Worm (Caenorhabditis elegans) whole organism, L1 larva: ENCODE data around the gene hcp-3.

ENCODE experiments used
- C04F5.9 ChIP-seq: sonication (generic microtip); optimal IDR thresholded peaks from 2 replicates; lab custom pipeline; 2016; ENCODE audit warnings: missing genetic modification characterization, missing compliant biosample characterization
- C34B4.2 ChIP-seq: sonication (generic microtip); optimal IDR thresholded peaks from 2 replicates; lab custom pipeline; 2017; ENCODE audit warnings: mild to moderate bottlenecking, missing genetic modification characterization, missing compliant biosample characterization
- F16B12.6 ChIP-seq: fragments of 150-350 bp; optimal IDR thresholded peaks from 2 replicates; lab custom pipeline; 2014; ENCODE audit warnings: missing biosample characterization, missing genetic modification characterization
- aha-1 ChIP-seq: fragments of 150-350 bp; optimal IDR thresholded peaks from 2 replicates; lab custom pipeline; 2014; ENCODE audit warnings: missing biosample characterization, missing genetic modification characterization
- alr-1 ChIP-seq: fragments of 200-800 bp; sonication (Bioruptor generic); optimal IDR thresholded peaks from 2 replicates; lab custom pipeline; 2018; ENCODE audit warnings: borderline replicate concordance, mild to moderate bottlenecking, missing genetic modification characterization, missing compliant biosample characterization
- aly-2 ChIP-seq: fragments of 150-350 bp; optimal IDR thresholded peaks from 2 replicates; lab custom pipeline; 2014; ENCODE audit warnings: missing biosample characterization, missing genetic modification characterization
- blmp-1 ChIP-seq: fragments of 150-350 bp; optimal IDR thresholded peaks from 2 replicates; lab custom pipeline; 2014; ENCODE audit warnings: missing biosample characterization, missing genetic modification characterization
- ceh-8 ChIP-seq: fragments of 200-800 bp; sonication (Bioruptor generic); optimal IDR thresholded peaks from 2 replicates; lab custom pipeline; 2018; ENCODE audit warnings: mild to moderate bottlenecking, missing genetic modification characterization, moderate library complexity, missing compliant biosample characterization
- ceh-82 ChIP-seq, 3 experiments: fragments of 150-350 bp in 1 of 3; sonication (generic microtip) in 2 of 3; optimal IDR thresholded peaks; 2 replicates each; lab custom pipeline; 2014 to 2017; ENCODE audit warnings: missing biosample characterization in 3 of 3, missing genetic modification characterization in 3 of 3
- ceh-90 ChIP-seq: sonication (generic microtip); optimal IDR thresholded peaks from 2 replicates; lab custom pipeline; 2016; ENCODE audit warnings: missing genetic modification characterization, missing compliant biosample characterization
- ces-1 ChIP-seq: fragments of 150-350 bp; optimal IDR thresholded peaks from 2 replicates; lab custom pipeline; 2014; ENCODE audit warnings: missing biosample characterization, missing genetic modification reagents, missing genetic modification characterization
- dsc-1 ChIP-seq: sonication (generic microtip); optimal IDR thresholded peaks from 2 replicates; lab custom pipeline; 2016; ENCODE audit warnings: mild to moderate bottlenecking, missing genetic modification characterization, missing compliant biosample characterization
- efl-3 ChIP-seq: fragments of 200-800 bp; sonication (Bioruptor generic); optimal IDR thresholded peaks from 2 replicates; lab custom pipeline; 2018; ENCODE audit warnings: mild to moderate bottlenecking, missing genetic modification characterization, missing compliant biosample characterization
- egl-13 ChIP-seq: sonication (generic microtip); optimal IDR thresholded peaks from 2 replicates; lab custom pipeline; 2016; ENCODE audit warnings: missing genotype, missing genetic modification reagents, missing genetic modification characterization, missing compliant biosample characterization
- elt-3 ChIP-seq, 6 experiments: fragments of 150-350 bp in 1 of 6; sonication (generic microtip); optimal IDR thresholded peaks; 2 replicates each; lab custom pipeline; 2017 to 2018; ENCODE audit warnings: missing biosample characterization in 6 of 6, missing genetic modification characterization in 6 of 6, inconsistent platforms in 1 of 6
- ets-5 ChIP-seq: fragments of 200-800 bp; sonication (Bioruptor generic); IDR thresholded peaks from 2 replicates; pipeline ENCODE4 v1.3.6; 2022; ENCODE audit warnings: missing genetic modification characterization, missing compliant biosample characterization
- fkh-10 ChIP-seq: sonication (generic microtip); optimal IDR thresholded peaks from 2 replicates; lab custom pipeline; 2017; ENCODE audit warnings: missing biosample characterization, missing genetic modification reagents, missing genetic modification characterization
- fkh-8 ChIP-seq: sonication (generic microtip); optimal IDR thresholded peaks from 2 replicates; lab custom pipeline; 2016; ENCODE audit warnings: mild to moderate bottlenecking, missing genetic modification characterization, missing compliant biosample characterization
- fos-1 ChIP-seq: fragments of 150-350 bp; optimal IDR thresholded peaks from 2 replicates; lab custom pipeline; 2014; ENCODE audit warnings: missing biosample characterization, missing genetic modification characterization
- hlh-17 ChIP-seq: fragments of 200-800 bp; sonication (Bioruptor generic); optimal IDR thresholded peaks from 2 replicates; lab custom pipeline; 2018; ENCODE audit warnings: missing genetic modification characterization, mild to moderate bottlenecking, missing compliant biosample characterization, moderate library complexity, borderline replicate concordance
- hpl-2 ChIP-seq: fragments of 150-350 bp; optimal IDR thresholded peaks from 2 replicates; lab custom pipeline; 2014; ENCODE audit warnings: missing biosample characterization, missing genetic modification reagents, missing genetic modification characterization
- irx-1 ChIP-seq: sonication (generic microtip); optimal IDR thresholded peaks from 2 replicates; lab custom pipeline; 2016; ENCODE audit warnings: missing genetic modification characterization, missing compliant biosample characterization
- jun-1 ChIP-seq: fragments of 150-350 bp; optimal IDR thresholded peaks from 2 replicates; lab custom pipeline; 2014; ENCODE audit warnings: missing biosample characterization, missing genetic modification reagents, missing genetic modification characterization
- lin-13 ChIP-seq: fragments of 150-350 bp; optimal IDR thresholded peaks from 2 replicates; lab custom pipeline; 2014; ENCODE audit warnings: missing biosample characterization, missing genetic modification reagents, missing genetic modification characterization
- lin-14 ChIP-seq: fragments of 200-800 bp; sonication (Bioruptor generic); optimal IDR thresholded peaks from 2 replicates; lab custom pipeline; 2018; ENCODE audit warnings: mild to moderate bottlenecking, missing genetic modification characterization, moderate library complexity, missing compliant biosample characterization
- lin-15B ChIP-seq: fragments of 150-350 bp; sonication (generic microtip); optimal IDR thresholded peaks from 3 replicates; lab custom pipeline; 2014; ENCODE audit warnings: missing biosample characterization, missing genetic modification characterization
- lir-3 ChIP-seq: sonication (generic microtip); optimal IDR thresholded peaks from 2 replicates; lab custom pipeline; 2016; ENCODE audit warnings: mild to moderate bottlenecking, missing genetic modification characterization, moderate library complexity, missing compliant biosample characterization; ENCODE audit not compliant: poor library complexity
- lsy-2 ChIP-seq, 2 experiments: fragments of 150-350 bp; optimal IDR thresholded peaks; 2 replicates each; lab custom pipeline; 2014; ENCODE audit warnings: missing biosample characterization in 2 of 2, missing genetic modification characterization in 2 of 2
- mdl-1 ChIP-seq, 2 experiments: fragments of 150-350 bp; optimal IDR thresholded peaks; 2 replicates each; lab custom pipeline; 2014 to 2017; ENCODE audit warnings: missing biosample characterization in 2 of 2, missing genetic modification characterization in 2 of 2, inconsistent platforms in 1 of 2
- mef-2 ChIP-seq: fragments of 150-350 bp; optimal IDR thresholded peaks from 2 replicates; lab custom pipeline; 2014; ENCODE audit warnings: missing biosample characterization, missing genetic modification characterization
- nhr-12 ChIP-seq: sonication (generic microtip); optimal IDR thresholded peaks from 2 replicates; lab custom pipeline; 2017; ENCODE audit warnings: missing biosample characterization, missing genetic modification characterization
- nhr-19 ChIP-seq: fragments of 200-800 bp; sonication (Bioruptor generic); conservative IDR thresholded peaks from 2 replicates; pipeline ENCODE4 v1.3.6; 2022; ENCODE audit warnings: missing genetic modification characterization, missing compliant biosample characterization
- nhr-20 ChIP-seq: sonication (generic microtip); optimal IDR thresholded peaks from 2 replicates; lab custom pipeline; 2016; ENCODE audit warnings: mild to moderate bottlenecking, missing genetic modification characterization, missing compliant biosample characterization
- nhr-237 ChIP-seq: fragments of 150-350 bp; optimal IDR thresholded peaks from 2 replicates; lab custom pipeline; 2014; ENCODE audit warnings: missing biosample characterization, missing genetic modification characterization
- nhr-28 ChIP-seq: fragments of 150-350 bp; optimal IDR thresholded peaks from 2 replicates; lab custom pipeline; 2014; ENCODE audit warnings: missing biosample characterization, missing genetic modification characterization
- nhr-71 ChIP-seq: sonication (generic microtip); optimal IDR thresholded peaks from 2 replicates; lab custom pipeline; 2016; ENCODE audit warnings: mild to moderate bottlenecking, missing genetic modification characterization, moderate library complexity, missing compliant biosample characterization
- nhr-84 ChIP-seq: sonication (generic microtip); optimal IDR thresholded peaks from 2 replicates; lab custom pipeline; 2017; ENCODE audit warnings: missing biosample characterization, missing genetic modification characterization
- nhr-90 ChIP-seq: sonication (generic microtip); optimal IDR thresholded peaks from 2 replicates; lab custom pipeline; 2016; ENCODE audit warnings: mild to moderate bottlenecking, missing genetic modification characterization, missing compliant biosample characterization; ENCODE audit not compliant: poor library complexity
- pax-3 ChIP-seq: fragments of 200-800 bp; sonication (Bioruptor generic); optimal IDR thresholded peaks from 2 replicates; lab custom pipeline; 2018; ENCODE audit warnings: mild to moderate bottlenecking, missing genetic modification characterization, moderate library complexity, missing compliant biosample characterization
- rnt-1 ChIP-seq: sonication (generic microtip); optimal IDR thresholded peaks from 2 replicates; lab custom pipeline; 2016; ENCODE audit warnings: mild to moderate bottlenecking, missing genetic modification characterization, moderate library complexity, missing compliant biosample characterization
- snu-23 ChIP-seq: sonication (generic microtip); optimal IDR thresholded peaks from 2 replicates; lab custom pipeline; 2016; ENCODE audit warnings: missing genetic modification characterization, missing compliant biosample characterization
- sptf-1 ChIP-seq: fragments of 150-350 bp; optimal IDR thresholded peaks from 2 replicates; lab custom pipeline; 2014; ENCODE audit warnings: missing biosample characterization, missing genetic modification characterization
- sup-37 ChIP-seq: fragments of 200-800 bp; sonication (Bioruptor generic); optimal IDR thresholded peaks from 2 replicates; lab custom pipeline; 2018; ENCODE audit warnings: mild to moderate bottlenecking, missing genetic modification characterization, missing compliant biosample characterization
- swsn-7 ChIP-seq: sonication (generic microtip); optimal IDR thresholded peaks from 2 replicates; lab custom pipeline; 2016; ENCODE audit warnings: missing genetic modification characterization, missing compliant biosample characterization
- tlp-1 ChIP-seq: fragments of 150-350 bp; optimal IDR thresholded peaks from 2 replicates; lab custom pipeline; 2014; ENCODE audit warnings: missing biosample characterization, missing genetic modification characterization
- unc-130 ChIP-seq: fragments of 150-350 bp; optimal IDR thresholded peaks from 2 replicates; lab custom pipeline; 2017; ENCODE audit warnings: missing biosample characterization, missing genetic modification characterization, inconsistent platforms
- unc-30 ChIP-seq: sonication (generic microtip); optimal IDR thresholded peaks from 2 replicates; lab custom pipeline; 2017; ENCODE audit warnings: missing biosample characterization, missing genetic modification characterization
- unc-62 ChIP-seq: fragments of 150-350 bp; optimal IDR thresholded peaks from 2 replicates; lab custom pipeline; 2014; ENCODE audit warnings: missing biosample characterization, missing genetic modification reagents, missing genetic modification characterization
- unc-98 ChIP-seq: fragments of 200-800 bp; sonication (Bioruptor generic); IDR thresholded peaks from 2 replicates; pipeline ENCODE4 v1.3.6; 2022; ENCODE audit warnings: missing genetic modification characterization, missing compliant biosample characterization
- zip-4 ChIP-seq: fragments of 200-800 bp; sonication (Bioruptor generic); optimal IDR thresholded peaks from 2 replicates; lab custom pipeline; 2018; ENCODE audit warnings: mild to moderate bottlenecking, missing genetic modification characterization, moderate library complexity, missing compliant biosample characterization

The hcp-3 gene

DNA sequence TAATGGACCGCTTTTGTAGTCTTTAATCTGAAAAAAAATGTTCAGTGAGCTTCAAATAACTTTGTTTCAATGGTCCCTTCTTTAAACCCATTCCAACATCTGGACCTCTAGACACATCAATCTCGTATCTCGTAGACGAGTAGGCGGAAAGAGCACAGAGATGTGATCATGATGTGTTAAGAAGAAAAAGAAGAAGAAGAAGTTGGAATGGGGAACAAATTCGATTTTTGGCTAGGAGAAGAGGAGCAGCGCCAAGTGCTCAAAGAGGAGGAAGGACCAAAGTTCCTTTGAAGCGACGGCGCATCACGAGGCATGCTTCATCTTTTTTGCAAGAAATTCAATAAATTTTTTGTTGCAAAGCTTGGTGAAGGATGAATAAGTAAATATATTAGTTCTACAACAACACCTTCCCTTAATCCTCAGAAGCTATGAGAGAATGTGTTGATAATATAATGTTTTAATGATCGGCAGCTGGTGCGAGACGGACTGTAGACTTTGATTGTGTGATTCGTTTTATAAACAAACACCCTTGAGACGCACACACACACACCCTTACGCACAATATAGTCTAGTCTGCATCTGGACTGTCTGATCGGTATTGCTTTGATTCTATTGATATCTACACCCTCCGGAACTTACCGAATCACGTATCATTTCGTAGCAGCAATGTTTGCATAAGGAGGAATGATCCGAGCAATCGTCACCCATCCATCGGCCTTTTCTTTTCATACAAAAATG, 48.4 kb upstream of the hcp-3 start:
- no peak for TF ChIP-seq fos-1 (tag; lab: Kevin White, UChicago)
- TF ChIP-seq lir-3 (tag; lab: Kevin White, UChicago), result no peak
- TF ChIP-seq pax-3, result no peak
- TF ChIP-seq F16B12.6 (tag; lab: Kevin White, UChicago), result no peak
- peak; percentile 49 for TF ChIP-seq nhr-20
- TF ChIP-seq zip-4, result no peak
- TF ChIP-seq nhr-71, result peak; percentile 68
- no peak for TF ChIP-seq lin-13 (GFP tag; lab: Kevin White, UChicago)
- TF ChIP-seq nhr-19 (GFP tag; lab: Robert Waterston, UW), result peak; percentile 48; the same call in 1 of the 2 replicates
- peak; percentile 93 for TF ChIP-seq fkh-10 (GFP tag; lab: Kevin White, UChicago)
- TF ChIP-seq snu-23 (GFP tag; lab: Kevin White, UChicago), result no peak
- TF ChIP-seq lsy-2 (tag; optimal IDR thresholded peaks at IDR 0.05; lab: Kevin White, UChicago), result no peak
- no peak for TF ChIP-seq unc-62 (GFP tag; lab: Kevin White, UChicago)
- TF ChIP-seq hlh-17 (GFP tag; lab: Kevin White, UChicago), result no peak
- peak; percentile 86 for TF ChIP-seq lin-14 (GFP tag; lab: Kevin White, UChicago)
- peak in 1 of 6 experiments; percentile 10 for TF ChIP-seq elt-3 (tag; optimal IDR thresholded peaks at IDR 0.05; lab: Kevin White, UChicago)
- peak; percentile 42 for TF ChIP-seq rnt-1 (tag; lab: Kevin White, UChicago)
- no peak for TF ChIP-seq mef-2 (tag; lab: Kevin White, UChicago)
- peak in 1 of 3 experiments; percentile 15 for TF ChIP-seq ceh-82 (tag; optimal IDR thresholded peaks at IDR 0.05; lab: Kevin White, UChicago)
- peak; percentile 20 for TF ChIP-seq ces-1
- peak; percentile 56 for TF ChIP-seq dsc-1 (tag; lab: Kevin White, UChicago)
- TF ChIP-seq nhr-90 (tag; lab: Kevin White, UChicago), result no peak

DNA sequence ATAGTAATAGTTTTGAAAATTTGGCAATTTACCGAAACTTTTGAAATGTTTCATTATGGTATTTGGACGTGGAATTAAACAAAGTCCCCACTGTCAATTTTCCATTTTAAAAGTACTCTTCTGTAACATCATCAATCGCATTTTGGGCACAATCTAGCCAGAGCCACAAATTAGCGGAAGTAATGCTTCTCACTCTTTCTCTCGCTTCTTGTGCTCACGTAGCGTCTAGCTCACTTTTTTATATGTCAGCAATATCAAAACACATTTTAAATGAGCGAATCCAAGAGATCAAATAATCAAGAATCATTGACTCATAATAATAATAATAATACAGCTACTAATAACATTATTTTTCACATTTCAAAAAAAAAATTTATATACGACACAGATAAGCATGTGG, 47.7 kb upstream of the hcp-3 start:
- no peak for TF ChIP-seq mdl-1 (tag; optimal IDR thresholded peaks at IDR 0.05; lab: Kevin White, UChicago)
- TF ChIP-seq jun-1 (tag; lab: Kevin White, UChicago), result peak; percentile 6
- no peak for TF ChIP-seq irx-1 (tag; lab: Kevin White, UChicago)
- TF ChIP-seq aly-2, result no peak
- TF ChIP-seq hpl-2 (GFP tag; lab: Kevin White, UChicago), result no peak
- no peak for TF ChIP-seq lir-3 (tag; lab: Kevin White, UChicago)
- TF ChIP-seq C04F5.9 (tag; lab: Kevin White, UChicago), result no peak
- no peak for TF ChIP-seq tlp-1
- TF ChIP-seq nhr-71, result peak; percentile 51
- no peak for TF ChIP-seq nhr-12 (tag; lab: Kevin White, UChicago)
- no peak for TF ChIP-seq alr-1 (tag; lab: Kevin White, UChicago)
- TF ChIP-seq dsc-1 (tag; lab: Kevin White, UChicago), result no peak
- TF ChIP-seq lin-14 (GFP tag; lab: Kevin White, UChicago), result peak; percentile 4
- no peak for TF ChIP-seq swsn-7
- TF ChIP-seq egl-13 (tag; lab: Kevin White, UChicago), result peak; percentile 15
- no peak for TF ChIP-seq nhr-237 (tag; lab: Kevin White, UChicago)
- no peak for TF ChIP-seq nhr-28 (tag; lab: Kevin White, UChicago)
- TF ChIP-seq unc-98 (GFP tag; lab: Robert Waterston, UW), result no peak
- TF ChIP-seq unc-130 (tag; lab: Kevin White, UChicago), result no peak
- no peak for TF ChIP-seq nhr-20
- no peak for TF ChIP-seq aha-1 (tag; lab: Kevin White, UChicago)
- no peak for TF ChIP-seq sup-37 (GFP tag; lab: Kevin White, UChicago)
- no peak for TF ChIP-seq C34B4.2 (tag; lab: Kevin White, UChicago)
- no peak for TF ChIP-seq ceh-82 (tag; optimal IDR thresholded peaks at IDR 0.05; lab: Kevin White, UChicago)
- TF ChIP-seq unc-30, result no peak
- TF ChIP-seq ceh-8 (GFP tag; lab: Kevin White, UChicago), result peak; percentile 12
- TF ChIP-seq fkh-8 (tag; lab: Kevin White, UChicago), result peak; percentile 72
- no peak for TF ChIP-seq ceh-90 (tag; lab: Kevin White, UChicago)
- TF ChIP-seq sptf-1 (tag; lab: Kevin White, UChicago), result no peak
- no peak for TF ChIP-seq efl-3 (GFP tag; lab: Kevin White, UChicago)
- no peak for TF ChIP-seq lin-15B (tag; lab: Kevin White, UChicago)
- TF ChIP-seq blmp-1 (tag; lab: Kevin White, UChicago), result no peak
- no peak for TF ChIP-seq nhr-84 (tag; lab: Kevin White, UChicago)
- no peak for TF ChIP-seq ets-5 (GFP tag; lab: Robert Waterston, UW)
